Fruit fly (Drosophila melanogaster) whole organism, adult: Measurements from ENCODE around the gene Myo10A.
A peak's percentile ranks its signal among the peaks of the same experiment; 100 is the strongest.

Experiments used
- CG11617 ChIP-seq: fragments of 200-800 bp; sonication (Bioruptor generic); optimal IDR thresholded peaks from 2 replicates; lab custom pipeline; 2017; ENCODE audit warnings: mild to moderate bottlenecking, missing biosample characterization, missing genetic modification reagents, missing genetic modification characterization
- CG12768 ChIP-seq: fragments of 200-800 bp; sonication (Bioruptor generic); optimal IDR thresholded peaks from 2 replicates; lab custom pipeline; 2017; ENCODE audit warnings: missing biosample characterization, missing genetic modification characterization, mild to moderate bottlenecking, moderate library complexity, missing genetic modification reagents
- CG14711 ChIP-seq: fragments of 200-800 bp; sonication (Bioruptor generic); optimal IDR thresholded peaks from 2 replicates; lab custom pipeline; 2018; ENCODE audit warnings: missing biosample characterization, mild to moderate bottlenecking, missing genetic modification characterization, moderate library complexity
- CG1620 ChIP-seq: fragments of 200-800 bp; sonication (Bioruptor generic); optimal IDR thresholded peaks from 2 replicates; lab custom pipeline; 2016; ENCODE audit warnings: missing biosample characterization, missing genetic modification characterization
- CG5204 ChIP-seq: fragments of 200-800 bp; sonication (Bioruptor generic); optimal IDR thresholded peaks from 2 replicates; lab custom pipeline; 2016; ENCODE audit warnings: missing biosample characterization, missing genetic modification characterization
- CG7045 ChIP-seq: fragments of 200-800 bp; sonication (Bioruptor generic); optimal IDR thresholded peaks from 2 replicates; lab custom pipeline; 2017; ENCODE audit warnings: missing biosample characterization, mild to moderate bottlenecking, missing genetic modification characterization
- CG7101 ChIP-seq: fragments of 200-800 bp; sonication (Bioruptor generic); optimal IDR thresholded peaks from 2 replicates; lab custom pipeline; 2018; ENCODE audit warnings: missing biosample characterization, mild to moderate bottlenecking, missing genetic modification characterization, moderate library complexity
- Crg-1 ChIP-seq: fragments of 200-800 bp; sonication (Bioruptor generic); optimal IDR thresholded peaks from 2 replicates; lab custom pipeline; 2016; ENCODE audit warnings: missing biosample characterization, missing genetic modification characterization
- Hr96 ChIP-seq: fragments of 200-800 bp; sonication (Bioruptor generic); optimal IDR thresholded peaks from 2 replicates; lab custom pipeline; 2016; ENCODE audit warnings: missing biosample characterization, missing genetic modification characterization
- Mnt ChIP-seq: fragments of 200-800 bp; sonication (Bioruptor generic); optimal IDR thresholded peaks from 2 replicates; lab custom pipeline; 2016; ENCODE audit warnings: missing biosample characterization, mild to moderate bottlenecking, missing genetic modification characterization
- bab1 ChIP-seq: fragments of 200-800 bp; sonication (Bioruptor generic); optimal IDR thresholded peaks from 3 replicates; lab custom pipeline; 2019; ENCODE audit warnings: missing biosample characterization, mild to moderate bottlenecking, missing genetic modification characterization, moderate library complexity
- cic ChIP-seq: fragments of 200-800 bp; sonication (Bioruptor generic); optimal IDR thresholded peaks from 2 replicates; lab custom pipeline; 2017; ENCODE audit warnings: missing biosample characterization, mild to moderate bottlenecking, missing genetic modification characterization, moderate library complexity
- kay ChIP-seq: fragments of 200-800 bp; sonication (Bioruptor generic); peaks from one replicate; lab custom pipeline; 2016; ENCODE audit warnings: missing biosample characterization, missing genetic modification characterization, borderline replicate concordance
- ovo ChIP-seq: fragments of 200-800 bp; sonication (Bioruptor generic); optimal IDR thresholded peaks from 2 replicates; lab custom pipeline; 2016; ENCODE audit warnings: missing biosample characterization, missing genetic modification characterization
- pad ChIP-seq: fragments of 200-800 bp; sonication (Bioruptor generic); optimal IDR thresholded peaks from 3 replicates; lab custom pipeline; 2017; ENCODE audit warnings: missing biosample characterization, missing genetic modification characterization, mild to moderate bottlenecking, moderate library complexity, missing genetic modification reagents
- tj ChIP-seq: fragments of 200-800 bp; sonication (Bioruptor generic); optimal IDR thresholded peaks from 3 replicates; lab custom pipeline; 2017; ENCODE audit warnings: missing biosample characterization, mild to moderate bottlenecking, missing genetic modification characterization, moderate library complexity
- toe ChIP-seq: fragments of 200-800 bp; sonication (Bioruptor generic); optimal IDR thresholded peaks from 2 replicates; lab custom pipeline; 2016; ENCODE audit warnings: missing biosample characterization, missing genetic modification characterization

Myo10A gene

dm6 chrX:10930553-10931092 is at the start of gene Myo10A:
TSS of gene Myo10A (plus strand) at chrX:10930840.
- TF ChIP-seq toe = no peak
- TF ChIP-seq bab1 (GFP tag; lab: Kevin White, UChicago) = no peak
- TF ChIP-seq CG14711 (tag; lab: Kevin White, UChicago) = peak; percentile 50

dm6 chrX:10882786-10883185 is 47.9 kb upstream of the Myo10A start:
- TF ChIP-seq CG14711 (tag; lab: Kevin White, UChicago) = peak; percentile 16
- TF ChIP-seq ovo = no peak

- TF ChIP-seq tj (GFP tag; lab: Kevin White, UChicago) = peak; percentile 29
- TF ChIP-seq toe = no peak
- TF ChIP-seq Hr96 = no peak
Measured at dm6 chrX:10883740-10884139, 46.9 kb upstream of the Myo10A start.

- TF ChIP-seq kay (GFP tag; lab: Kevin White, UChicago) = no peak
- no peak for TF ChIP-seq Crg-1 (GFP tag; lab: Kevin White, UChicago)
- TF ChIP-seq CG7101 = peak; percentile 42
- TF ChIP-seq CG14711 (tag; lab: Kevin White, UChicago) = peak; percentile 30
- TF ChIP-seq CG11617 (GFP tag; lab: Kevin White, UChicago) = peak; percentile 43
- peak; percentile 3 for TF ChIP-seq Mnt
- TF ChIP-seq pad (GFP tag; lab: Kevin White, UChicago) = peak; percentile 21
- TF ChIP-seq Hr96 = peak; percentile 68
Measured at dm6 chrX:10886418-10886817, 44.2 kb upstream of the Myo10A start.

- TF ChIP-seq CG7045 (no peak), bab1 (GFP tag; lab: Kevin White, UChicago) (no peak), CG1620 (no peak), cic (GFP tag; lab: Kevin White, UChicago) (peak; percentile 69), pad (GFP tag; lab: Kevin White, UChicago) (no peak), Mnt (no peak), kay (GFP tag; lab: Kevin White, UChicago) (peak; percentile 49)
Measured at dm6 chrX:10887643-10888042, 43.0 kb upstream of the Myo10A start.

dm6 chrX:10889955-10890617 is 40.6 kb upstream of the Myo10A start:
- peak; percentile 9 for TF ChIP-seq CG14711 (tag; lab: Kevin White, UChicago)
- TF ChIP-seq CG12768 (GFP tag; lab: Kevin White, UChicago) = no peak
- no peak for TF ChIP-seq CG11617 (GFP tag; lab: Kevin White, UChicago)
- peak; percentile 25 for TF ChIP-seq Mnt
- TF ChIP-seq bab1 (GFP tag; lab: Kevin White, UChicago) = peak; percentile 49
- peak; percentile 7 for TF ChIP-seq CG7101

dm6 chrX:10891150-10891549 is 39.5 kb upstream of the Myo10A start, which contains the start of gene Ork1:
TSS of gene Ork1 (minus strand) at chrX:10891250.
- TF ChIP-seq CG5204 (no peak), pad (GFP tag; lab: Kevin White, UChicago) (peak; percentile 50)

- TF ChIP-seq bab1 (GFP tag; lab: Kevin White, UChicago) (peak; percentile 6), CG7045 (no peak), Crg-1 (GFP tag; lab: Kevin White, UChicago) (no peak), tj (GFP tag; lab: Kevin White, UChicago) (no peak)
Measured at dm6 chrX:10893208-10893607, 37.4 kb upstream of the Myo10A start.

dm6 chrX:10899232-10899631 is 31.4 kb upstream of the Myo10A start, which contains the start of gene CG1582:
TSS of gene CG1582 (minus strand) at chrX:10899302.
- TF ChIP-seq bab1 (GFP tag; lab: Kevin White, UChicago) (peak; percentile 70), Crg-1 (GFP tag; lab: Kevin White, UChicago) (no peak), CG1620 (no peak), toe (no peak), CG14711 (tag; lab: Kevin White, UChicago) (peak; percentile 41), CG7101 (peak; percentile 13), kay (GFP tag; lab: Kevin White, UChicago) (no peak), Mnt (peak; percentile 44), tj (GFP tag; lab: Kevin White, UChicago) (peak; percentile 14)
